Fruit fly (Drosophila melanogaster) whole organism, embryonic: ENCODE measurements around the gene Ctr1B.
A peak's percentile ranks its signal among the peaks of the same experiment; 100 is the strongest.

Experiments
- Aef1 ChIP-seq: fragments of 200-800 bp; sonication (Bioruptor generic); IDR thresholded peaks from 3 replicates; pipeline ENCODE4 v1.3.6; 2022; ENCODE audit warnings: missing biosample characterization, missing genetic modification characterization
- Antp ChIP-seq: fragments of 200-800 bp; sonication (Bioruptor generic); optimal IDR thresholded peaks from 3 replicates; lab custom pipeline; 2016; ENCODE audit warnings: missing biosample characterization, missing genetic modification characterization
- Atf-2 ChIP-seq: fragments of 200-800 bp; sonication (Bioruptor generic); optimal IDR thresholded peaks from 2 replicates; lab custom pipeline; 2016; ENCODE audit warnings: missing biosample characterization, missing genetic modification characterization
- CG10366 ChIP-seq: fragments of 200-800 bp; sonication (Bioruptor generic); IDR thresholded peaks from 2 replicates; pipeline ENCODE4 v1.3.6; 2022; ENCODE audit warnings: missing biosample characterization, missing genetic modification characterization
- CG10462 ChIP-seq: fragments of 200-800 bp; sonication (Bioruptor generic); optimal IDR thresholded peaks from 2 replicates; lab custom pipeline; 2016; ENCODE audit warnings: missing biosample characterization, missing genetic modification characterization
- CG11696 ChIP-seq: fragments of 200-800 bp; sonication (Bioruptor generic); IDR thresholded peaks from 2 replicates; pipeline ENCODE4 v1.3.6; 2022; ENCODE audit warnings: missing biosample characterization, missing genetic modification characterization
- CG12299 ChIP-seq: fragments of 200-800 bp; sonication (Bioruptor generic); optimal IDR thresholded peaks from 2 replicates; lab custom pipeline; 2018; ENCODE audit warnings: missing biosample characterization, mild to moderate bottlenecking, missing genetic modification characterization
- CG13296 ChIP-seq: fragments of 200-800 bp; sonication (Bioruptor generic); optimal IDR thresholded peaks from 3 replicates; lab custom pipeline; 2018; ENCODE audit warnings: missing biosample characterization, mild to moderate bottlenecking, missing genetic modification characterization
- CG14014 ChIP-seq: fragments of 200-800 bp; sonication (Bioruptor generic); IDR thresholded peaks from 2 replicates; pipeline ENCODE4 v1.3.6; 2022; ENCODE audit warnings: missing biosample characterization, missing genetic modification characterization
- CG14860 ChIP-seq: fragments of 200-800 bp; sonication (Bioruptor generic); IDR thresholded peaks from 3 replicates; pipeline ENCODE4 v1.3.6; 2022; ENCODE audit warnings: missing biosample characterization, missing genetic modification characterization; ENCODE audit not compliant: partially characterized antibody
- CG15011 ChIP-seq: fragments of 200-800 bp; sonication (Bioruptor generic); optimal IDR thresholded peaks from 3 replicates; lab custom pipeline; 2018; ENCODE audit warnings: missing biosample characterization, mild to moderate bottlenecking, missing genetic modification characterization
- CG17385 ChIP-seq: fragments of 200-800 bp; sonication (Bioruptor generic); optimal IDR thresholded peaks from 3 replicates; lab custom pipeline; 2018; ENCODE audit warnings: missing biosample characterization, mild to moderate bottlenecking, missing genetic modification characterization
- CG17802 ChIP-seq: fragments of 200-800 bp; sonication (Bioruptor generic); optimal IDR thresholded peaks from 2 replicates; lab custom pipeline; 2018; ENCODE audit warnings: missing biosample characterization, mild to moderate bottlenecking, missing genetic modification characterization, moderate library complexity
- CG17912 ChIP-seq: fragments of 200-800 bp; sonication (Bioruptor generic); optimal IDR thresholded peaks from 2 replicates; lab custom pipeline; 2018; ENCODE audit warnings: missing biosample characterization, mild to moderate bottlenecking, missing genetic modification characterization
- CG3065 ChIP-seq: fragments of 200-800 bp; sonication (Bioruptor generic); optimal IDR thresholded peaks from 2 replicates; lab custom pipeline; 2016; ENCODE audit warnings: missing biosample characterization, missing genetic modification characterization
- CG3995 ChIP-seq: fragments of 200-800 bp; sonication (Bioruptor generic); optimal IDR thresholded peaks from 3 replicates; lab custom pipeline; 2016; ENCODE audit warnings: missing biosample characterization, missing genetic modification characterization
- CG4328 ChIP-seq: fragments of 200-800 bp; sonication (Bioruptor generic); optimal IDR thresholded peaks from 3 replicates; lab custom pipeline; 2017; ENCODE audit warnings: missing biosample characterization, missing genetic modification reagents, missing genetic modification characterization
- CG6654 ChIP-seq: fragments of 200-800 bp; sonication (Bioruptor generic); optimal IDR thresholded peaks from 2 replicates; lab custom pipeline; 2017; ENCODE audit warnings: missing biosample characterization, mild to moderate bottlenecking, missing genetic modification characterization
- CG6765 ChIP-seq: fragments of 200-800 bp; sonication (Bioruptor generic); optimal IDR thresholded peaks from 3 replicates; lab custom pipeline; 2017; ENCODE audit warnings: missing biosample characterization, mild to moderate bottlenecking, missing genetic modification characterization
- CG7271 ChIP-seq: fragments of 200-800 bp; sonication (Bioruptor generic); optimal IDR thresholded peaks from 2 replicates; lab custom pipeline; 2018; ENCODE audit warnings: missing biosample characterization, mild to moderate bottlenecking, missing genetic modification characterization, moderate library complexity
- CG7357 ChIP-seq: fragments of 200-800 bp; sonication (Bioruptor generic); IDR thresholded peaks from 3 replicates; pipeline ENCODE4 v1.3.6; 2022; ENCODE audit warnings: missing biosample characterization, missing genetic modification characterization
- CG9797 ChIP-seq: fragments of 200-800 bp; sonication (Bioruptor generic); optimal IDR thresholded peaks from 3 replicates; lab custom pipeline; 2018; ENCODE audit warnings: missing biosample characterization, mild to moderate bottlenecking, missing genetic modification characterization
- D19A ChIP-seq: fragments of 200-800 bp; optimal IDR thresholded peaks from 3 replicates; lab custom pipeline; 2019; ENCODE audit warnings: missing biosample characterization, mild to moderate bottlenecking, missing genetic modification characterization, moderate library complexity
- Dll ChIP-seq: fragments of 200-800 bp; sonication (Bioruptor generic); IDR thresholded peaks from 4 replicates; pipeline ENCODE4 v1.3.6; 2022; ENCODE audit warnings: missing biosample characterization, missing genetic modification characterization; ENCODE audit not compliant: partially characterized antibody
- Dp ChIP-seq: fragments of 200-800 bp; sonication (Bioruptor generic); optimal IDR thresholded peaks from 2 replicates; lab custom pipeline; 2018; ENCODE audit warnings: missing biosample characterization, mild to moderate bottlenecking, missing genetic modification characterization, moderate library complexity
- Dref ChIP-seq: fragments of 200-800 bp; sonication (Bioruptor generic); IDR thresholded peaks from 2 replicates; pipeline ENCODE4 v1.3.6; 2022; ENCODE audit warnings: missing biosample characterization, missing genetic modification characterization
- Gsc ChIP-seq: fragments of 200-800 bp; sonication (Bioruptor generic); IDR thresholded peaks from 2 replicates; pipeline ENCODE4 v1.3.6; 2022; ENCODE audit warnings: missing biosample characterization, missing genetic modification characterization
- Hmr ChIP-seq: fragments of 200-800 bp; sonication (Bioruptor generic); optimal IDR thresholded peaks from 3 replicates; lab custom pipeline; 2017; ENCODE audit warnings: mild to moderate bottlenecking, missing biosample characterization, missing genetic modification reagents, missing genetic modification characterization
- Hr78 ChIP-seq, 2 experiments: fragments of 200-800 bp in 1 of 2; fragments of >200 bp in 1 of 2; sonication (Bioruptor generic) in 1 of 2; optimal IDR thresholded peaks; 2 replicates each; lab custom pipeline; 2017 to 2019; ENCODE audit warnings: missing biosample characterization in 2 of 2, missing genetic modification characterization in 2 of 2, mild to moderate bottlenecking in 1 of 2, moderate library complexity in 1 of 2
- Hsf ChIP-seq: fragments of 200-800 bp; sonication (Bioruptor generic); optimal IDR thresholded peaks from 3 replicates; lab custom pipeline; 2016; ENCODE audit warnings: missing biosample characterization, missing genetic modification characterization
- Lim3 ChIP-seq: fragments of 200-800 bp; sonication (Bioruptor generic); IDR thresholded peaks from 2 replicates; pipeline ENCODE4 v1.3.6; 2022; ENCODE audit warnings: missing biosample characterization, missing genetic modification characterization
- Pdp1 ChIP-seq, 2 experiments: fragments of 200-800 bp; sonication (Bioruptor generic); optimal IDR thresholded peaks; 3 replicates each; lab custom pipeline; 2016; ENCODE audit warnings: missing biosample characterization in 2 of 2, missing genetic modification characterization in 2 of 2, mild to moderate bottlenecking in 1 of 2, moderate library complexity in 1 of 2
- Scr ChIP-seq: fragments of 200-800 bp; sonication (Bioruptor generic); IDR thresholded peaks from 2 replicates; pipeline ENCODE4 v1.3.6; 2022; ENCODE audit warnings: missing biosample characterization, missing genetic modification characterization; ENCODE audit not compliant: partially characterized antibody
- Spps ChIP-seq: fragments of 200-800 bp; sonication (Bioruptor generic); optimal IDR thresholded peaks from 2 replicates; lab custom pipeline; 2018; ENCODE audit warnings: missing biosample characterization, mild to moderate bottlenecking, missing genetic modification characterization
- ab ChIP-seq: fragments of 200-800 bp; sonication (Bioruptor generic); optimal IDR thresholded peaks from 2 replicates; lab custom pipeline; 2016; ENCODE audit warnings: missing biosample characterization, missing genetic modification characterization
- bbx ChIP-seq: fragments of 200-800 bp; sonication (Bioruptor generic); IDR thresholded peaks from 2 replicates; pipeline ENCODE4 v1.3.6; 2022; ENCODE audit warnings: missing biosample characterization, missing genetic modification characterization; ENCODE audit not compliant: partially characterized antibody
- chif ChIP-seq, 2 experiments: fragments of 200-800 bp; sonication (Bioruptor generic); optimal IDR thresholded peaks; 3 replicates each; lab custom pipeline; 2016; ENCODE audit warnings: missing biosample characterization in 2 of 2, missing genetic modification characterization in 2 of 2
- disco-r ChIP-seq: fragments of 200-800 bp; sonication (Bioruptor generic); optimal IDR thresholded peaks from 2 replicates; lab custom pipeline; 2016; ENCODE audit warnings: missing biosample characterization, missing genetic modification characterization
- ewg ChIP-seq: fragments of 200-800 bp; sonication (Bioruptor generic); optimal IDR thresholded peaks from 3 replicates; lab custom pipeline; 2017; ENCODE audit warnings: mild to moderate bottlenecking, missing biosample characterization, missing genetic modification reagents, missing genetic modification characterization
- gcm ChIP-seq: fragments of 200-800 bp; sonication (Bioruptor generic); optimal IDR thresholded peaks from 2 replicates; lab custom pipeline; 2019; ENCODE audit warnings: missing biosample characterization, mild to moderate bottlenecking, missing genetic modification characterization, moderate library complexity
- gfzf ChIP-seq: fragments of 200-800 bp; sonication (Bioruptor generic); optimal IDR thresholded peaks from 2 replicates; lab custom pipeline; 2016; ENCODE audit warnings: missing biosample characterization, mild to moderate bottlenecking, missing genetic modification characterization, moderate library complexity
- gsb ChIP-seq: fragments of 200-800 bp; sonication (Bioruptor generic); IDR thresholded peaks from 2 replicates; pipeline ENCODE4 v1.3.6; 2022; ENCODE audit warnings: missing biosample characterization, missing genetic modification characterization
- knrl ChIP-seq: fragments of 200-800 bp; sonication (Bioruptor generic); IDR thresholded peaks from 3 replicates; pipeline ENCODE4 v1.3.6; 2022; ENCODE audit warnings: missing biosample characterization, missing genetic modification characterization; ENCODE audit not compliant: partially characterized antibody
- nerfin-1 ChIP-seq: fragments of 200-800 bp; sonication (Bioruptor generic); optimal IDR thresholded peaks from 3 replicates; lab custom pipeline; 2019; ENCODE audit warnings: missing biosample characterization, mild to moderate bottlenecking, missing genetic modification characterization, moderate library complexity
- org-1 ChIP-seq: fragments of 200-800 bp; sonication (Bioruptor generic); optimal IDR thresholded peaks from 2 replicates; lab custom pipeline; 2017; ENCODE audit warnings: missing biosample characterization, missing genetic modification characterization
- sc ChIP-seq, 3 experiments: fragments of >200 bp in 2 of 3; fragments of 200-800 bp in 1 of 3; sonication (Bioruptor generic) in 1 of 3; optimal IDR thresholded peaks; 2 replicates in 2 of 3; 3 replicates in 1 of 3; lab custom pipeline; 2017; ENCODE audit warnings: mild to moderate bottlenecking in 1 of 3, missing biosample characterization in 1 of 3, missing genetic modification characterization in 1 of 3, missing genetic modification reagents in 1 of 3
- seq ChIP-seq: fragments of 200-800 bp; sonication (Bioruptor generic); IDR thresholded peaks from 2 replicates; pipeline ENCODE4 v1.3.6; 2022; ENCODE audit warnings: missing biosample characterization, missing genetic modification characterization
- tap ChIP-seq: fragments of 200-800 bp; optimal IDR thresholded peaks from 3 replicates; lab custom pipeline; 2019; ENCODE audit warnings: missing biosample characterization, mild to moderate bottlenecking, missing genetic modification characterization, moderate library complexity
- tna ChIP-seq: fragments of 200-800 bp; sonication (Bioruptor generic); IDR thresholded peaks from 2 replicates; pipeline ENCODE4 v1.3.6; 2022; ENCODE audit warnings: missing biosample characterization, missing genetic modification characterization; ENCODE audit not compliant: partially characterized antibody

Gene Ctr1B

DNA sequence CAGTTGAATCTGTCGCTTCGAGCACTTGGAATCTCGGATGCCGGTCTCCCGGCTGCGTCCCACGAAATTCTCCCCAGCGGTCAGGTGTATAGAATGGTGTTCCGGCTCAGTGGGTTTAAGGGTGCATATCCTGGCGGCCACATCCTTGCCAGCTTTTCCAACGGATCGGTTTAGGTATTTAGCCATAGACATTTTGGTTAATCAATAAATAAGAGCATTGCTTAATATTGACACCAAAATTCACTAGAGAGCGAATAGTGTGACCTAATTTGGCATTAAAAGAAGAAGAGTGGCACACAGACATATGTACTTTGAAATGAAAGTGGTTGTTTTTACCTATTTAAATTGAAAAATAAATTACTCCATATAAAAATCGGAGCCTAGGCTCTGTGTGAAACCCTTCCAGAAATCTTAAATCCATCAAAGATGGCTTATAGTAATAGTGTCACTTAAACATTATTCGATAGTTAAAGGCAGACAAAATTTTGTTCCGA is 25.9 kb downstream of the Ctr1B start, which contains the start of the genes PNKP and COX7AL (continued):
- no peak for TF ChIP-seq CG7271 (tag; lab: Kevin White, UChicago)
- peak in 1 of 2 experiments; percentile 20 for TF ChIP-seq Pdp1 (GFP tag; optimal IDR thresholded peaks at IDR 0.05; lab: Kevin White, UChicago)
- TF ChIP-seq seq (GFP tag; lab: Robert Waterston, UW) = no peak
- TF ChIP-seq disco-r (GFP tag; lab: Kevin White, UChicago) = no peak
- no peak for TF ChIP-seq chif (GFP tag; optimal IDR thresholded peaks at IDR 0.05; lab: Kevin White, UChicago)
- no peak for TF ChIP-seq tna (GFP tag; lab: Robert Waterston, UW)
- TF ChIP-seq CG7357 (GFP tag; lab: Robert Waterston, UW) = no peak
- TF ChIP-seq Gsc (GFP tag; lab: Robert Waterston, UW) = no peak
- no peak for TF ChIP-seq CG3065 (GFP tag; lab: Kevin White, UChicago)
- TF ChIP-seq Spps = no peak
- no peak for TF ChIP-seq CG11696
- TF ChIP-seq gcm (GFP tag; lab: Kevin White, UChicago) = no peak
- no peak for TF ChIP-seq D19A
- no peak for TF ChIP-seq CG4328 (GFP tag; lab: Kevin White, UChicago)
- 0 out of 3 replicates have a peak, but pooled peaks have one; percentile 27 for TF ChIP-seq knrl (GFP tag; lab: Robert Waterston, UW)
- TF ChIP-seq CG14014 (GFP tag; lab: Robert Waterston, UW) = no peak
- TF ChIP-seq tap = no peak
- no peak for TF ChIP-seq CG10366 (GFP tag; lab: Robert Waterston, UW)
- TF ChIP-seq CG17385 (GFP tag; lab: Kevin White, UChicago) = peak; percentile 92
- peak; percentile 58 for TF ChIP-seq Dp (GFP tag; lab: Kevin White, UChicago)
- TF ChIP-seq Lim3 (GFP tag; lab: Robert Waterston, UW) = no peak
- TF ChIP-seq ab = no peak
- TF ChIP-seq Hmr (GFP tag; lab: Kevin White, UChicago) = no peak
- no peak for TF ChIP-seq org-1 (GFP tag; lab: Kevin White, UChicago)
- no peak for TF ChIP-seq Hsf
- peak; percentile 21 for TF ChIP-seq CG9797 (GFP tag; lab: Kevin White, UChicago)
- TF ChIP-seq Hr78 (GFP tag; optimal IDR thresholded peaks at IDR 0.05; lab: Kevin White, UChicago) = no peak
- no peak for TF ChIP-seq CG6765 (GFP tag; lab: Kevin White, UChicago)
- no peak for TF ChIP-seq Aef1
- no peak for TF ChIP-seq CG17912 (GFP tag; lab: Kevin White, UChicago)
- no peak for TF ChIP-seq sc (optimal IDR thresholded peaks at IDR 0.05; lab: Kevin White, UChicago)
- TF ChIP-seq sc (GFP tag; optimal IDR thresholded peaks at IDR 0.05; lab: Kevin White, UChicago) = no peak
- no peak for TF ChIP-seq CG14860 (GFP tag; lab: Robert Waterston, UW)
- TF ChIP-seq Antp = no peak
- peak; percentile 60 for TF ChIP-seq gfzf (GFP tag; lab: Kevin White, UChicago)
- peak; percentile 46; the same call in 1 of the 2 replicates for TF ChIP-seq Scr (GFP tag; lab: Robert Waterston, UW)
- no peak for TF ChIP-seq bbx (GFP tag; lab: Robert Waterston, UW)
- TF ChIP-seq ewg = no peak
- peak; percentile 32; the same call in 1 of the 2 replicates for TF ChIP-seq Dref (GFP tag; lab: Robert Waterston, UW)
- TF ChIP-seq CG13296 = no peak
- 0 out of 4 replicates have a peak, but pooled peaks have one; percentile 17 for TF ChIP-seq Dll (GFP tag; lab: Robert Waterston, UW)
- TF ChIP-seq CG10462 (GFP tag; lab: Kevin White, UChicago) = no peak
- TF ChIP-seq CG12299 (tag; lab: Kevin White, UChicago) = no peak
- TF ChIP-seq CG17802 (tag; lab: Kevin White, UChicago) = no peak
- TF ChIP-seq CG3995 (GFP tag; lab: Kevin White, UChicago) = no peak
- no peak for TF ChIP-seq gsb (GFP tag; lab: Robert Waterston, UW)
- no peak for TF ChIP-seq nerfin-1 (tag; lab: Kevin White, UChicago)
- no peak for TF ChIP-seq CG15011 (GFP tag; lab: Kevin White, UChicago)
- no peak for TF ChIP-seq Atf-2 (GFP tag; lab: Kevin White, UChicago)
- no peak for TF ChIP-seq CG6654 (GFP tag; lab: Kevin White, UChicago)
